Fruit fly (Drosophila melanogaster) whole organism, embryonic: ENCODE measurements around the gene CG5639.
A peak's percentile ranks its signal among the peaks of the same experiment; 100 is the strongest.

ENCODE experiments used
- Atf6 ChIP-seq: fragments of 200-800 bp; sonication (Bioruptor generic); IDR thresholded peaks from 2 replicates; pipeline ENCODE4 v1.3.6; 2022; ENCODE audit warnings: missing biosample characterization, missing genetic modification characterization
- Bgb ChIP-seq: fragments of 200-800 bp; sonication (Bioruptor generic); IDR thresholded peaks from 2 replicates; pipeline ENCODE4 v1.3.6; 2022; ENCODE audit warnings: missing biosample characterization, missing genetic modification characterization; ENCODE audit not compliant: partially characterized antibody
- Bteb2 ChIP-seq: fragments of 200-800 bp; sonication (Bioruptor generic); optimal IDR thresholded peaks from 2 replicates; lab custom pipeline; 2016; ENCODE audit warnings: missing biosample characterization, missing genetic modification characterization
- CG10366 ChIP-seq: fragments of 200-800 bp; sonication (Bioruptor generic); IDR thresholded peaks from 2 replicates; pipeline ENCODE4 v1.3.6; 2022; ENCODE audit warnings: missing biosample characterization, missing genetic modification characterization
- CG10543 ChIP-seq: fragments of 200-800 bp; sonication (Bioruptor generic); optimal IDR thresholded peaks from 3 replicates; lab custom pipeline; 2017; ENCODE audit warnings: missing biosample characterization, mild to moderate bottlenecking, missing genetic modification characterization, moderate library complexity
- CG10959 ChIP-seq: fragments of 200-800 bp; sonication (Bioruptor generic); IDR thresholded peaks from 2 replicates; pipeline ENCODE4 v1.3.6; 2022; ENCODE audit warnings: missing biosample characterization, missing genetic modification characterization
- CG11504 ChIP-seq: fragments of 200-800 bp; sonication (Bioruptor generic); optimal IDR thresholded peaks from 3 replicates; lab custom pipeline; 2019; ENCODE audit warnings: missing biosample characterization, mild to moderate bottlenecking, missing genetic modification characterization, moderate library complexity
- CG12769 ChIP-seq: fragments of 200-800 bp; sonication (Bioruptor generic); optimal IDR thresholded peaks from 2 replicates; lab custom pipeline; 2019; ENCODE audit warnings: missing biosample characterization, mild to moderate bottlenecking, missing genetic modification characterization, moderate library complexity
- CG16815 ChIP-seq: fragments of 200-800 bp; sonication (Bioruptor generic); optimal IDR thresholded peaks from 3 replicates; lab custom pipeline; 2017; ENCODE audit warnings: missing biosample characterization, mild to moderate bottlenecking, missing genetic modification characterization
- CG17385 ChIP-seq: fragments of 200-800 bp; sonication (Bioruptor generic); optimal IDR thresholded peaks from 3 replicates; lab custom pipeline; 2018; ENCODE audit warnings: missing biosample characterization, mild to moderate bottlenecking, missing genetic modification characterization
- CG32767 ChIP-seq: fragments of 200-800 bp; sonication (Bioruptor generic); IDR thresholded peaks from 2 replicates; pipeline ENCODE4 v1.3.6; 2022; ENCODE audit warnings: missing biosample characterization, missing genetic modification characterization
- CG33213 ChIP-seq: fragments of 200-800 bp; sonication (Bioruptor generic); optimal IDR thresholded peaks from 3 replicates; lab custom pipeline; 2016; ENCODE audit warnings: missing biosample characterization, missing genetic modification characterization
- CG3726 ChIP-seq: fragments of 200-800 bp; sonication (Bioruptor generic); IDR thresholded peaks from 3 replicates; pipeline ENCODE4, ENCODE4 v1.3.6; 2022; ENCODE audit warnings: missing biosample characterization, missing genetic modification characterization
- CG42726 ChIP-seq: fragments of 200-800 bp; sonication (Bioruptor generic); IDR thresholded peaks from 2 replicates; pipeline ENCODE4 v1.3.6; 2022; ENCODE audit warnings: missing biosample characterization, missing genetic modification characterization; ENCODE audit not compliant: partially characterized antibody
- CG4282 ChIP-seq: fragments of 200-800 bp; sonication (Bioruptor generic); optimal IDR thresholded peaks from 2 replicates; lab custom pipeline; 2016; ENCODE audit warnings: missing biosample characterization, missing genetic modification characterization
- CG6813 ChIP-seq: fragments of 200-800 bp; sonication (Bioruptor generic); optimal IDR thresholded peaks from 2 replicates; lab custom pipeline; 2017; ENCODE audit warnings: missing biosample characterization, missing genetic modification characterization, mild to moderate bottlenecking, moderate library complexity, missing genetic modification reagents
- CG8924 ChIP-seq: fragments of 200-800 bp; optimal IDR thresholded peaks from 3 replicates; lab custom pipeline; 2019; ENCODE audit warnings: missing biosample characterization, mild to moderate bottlenecking, missing genetic modification characterization, moderate library complexity
- CG9437 ChIP-seq: fragments of 200-800 bp; sonication (Bioruptor generic); optimal IDR thresholded peaks from 2 replicates; lab custom pipeline; 2018; ENCODE audit warnings: missing biosample characterization, mild to moderate bottlenecking, missing genetic modification characterization
- CoRest ChIP-seq: fragments of 200-800 bp; sonication (Bioruptor generic); optimal IDR thresholded peaks from 3 replicates; lab custom pipeline; 2018; ENCODE audit warnings: missing biosample characterization, mild to moderate bottlenecking, missing genetic modification characterization, moderate library complexity
- CrebB ChIP-seq: fragments of 200-800 bp; sonication (Bioruptor generic); optimal IDR thresholded peaks from 3 replicates; lab custom pipeline; 2018; ENCODE audit warnings: missing biosample characterization, mild to moderate bottlenecking, missing genetic modification characterization
- Deaf1 ChIP-seq: fragments of 200-800 bp; optimal IDR thresholded peaks from 3 replicates; lab custom pipeline; 2019; ENCODE audit warnings: missing biosample characterization, mild to moderate bottlenecking, missing genetic modification characterization, moderate library complexity
- Dll ChIP-seq: fragments of 200-800 bp; sonication (Bioruptor generic); IDR thresholded peaks from 4 replicates; pipeline ENCODE4 v1.3.6; 2022; ENCODE audit warnings: missing biosample characterization, missing genetic modification characterization; ENCODE audit not compliant: partially characterized antibody
- Dref ChIP-seq: fragments of 200-800 bp; sonication (Bioruptor generic); IDR thresholded peaks from 2 replicates; pipeline ENCODE4 v1.3.6; 2022; ENCODE audit warnings: missing biosample characterization, missing genetic modification characterization
- Ets65A ChIP-seq: fragments of 200-800 bp; sonication (Bioruptor generic); peaks from one replicate; lab custom pipeline; 2016; ENCODE audit warnings: missing biosample characterization, missing genetic modification characterization
- Med ChIP-seq: fragments of 200-800 bp; sonication (Bioruptor generic); peaks from one replicate; lab custom pipeline; 2016; ENCODE audit warnings: missing biosample characterization, missing genetic modification characterization, mild to moderate bottlenecking, inconsistent platforms, moderate library complexity
- NfI ChIP-seq: fragments of 200-800 bp; sonication (Bioruptor generic); optimal IDR thresholded peaks from 3 replicates; lab custom pipeline; 2018; ENCODE audit warnings: missing biosample characterization, mild to moderate bottlenecking, missing genetic modification characterization, moderate library complexity
- Pdp1 ChIP-seq, 2 experiments: fragments of 200-800 bp; sonication (Bioruptor generic); optimal IDR thresholded peaks; 3 replicates each; lab custom pipeline; 2016; ENCODE audit warnings: missing biosample characterization in 2 of 2, missing genetic modification characterization in 2 of 2, mild to moderate bottlenecking in 1 of 2, moderate library complexity in 1 of 2
- Rfx ChIP-seq: fragments of 200-800 bp; sonication (Bioruptor generic); IDR thresholded peaks from 2 replicates; pipeline ENCODE4 v1.3.6; 2022; ENCODE audit warnings: missing biosample characterization, missing genetic modification characterization
- ap ChIP-seq: fragments of 200-800 bp; sonication (Bioruptor generic); IDR thresholded peaks from 2 replicates; pipeline ENCODE4 v1.3.6; 2022; ENCODE audit warnings: missing biosample characterization, missing genetic modification characterization
- bsh ChIP-seq, 2 experiments: fragments of 200-800 bp; sonication (Bioruptor generic); optimal IDR thresholded peaks; 2 replicates each; lab custom pipeline; 2017 to 2018; ENCODE audit warnings: mild to moderate bottlenecking in 2 of 2, missing biosample characterization in 2 of 2, missing genetic modification characterization in 2 of 2, moderate library complexity in 1 of 2
- ci ChIP-seq: fragments of 200-800 bp; sonication (Bioruptor generic); IDR thresholded peaks from 3 replicates; pipeline ENCODE4 v1.3.6; 2022; ENCODE audit warnings: missing biosample characterization, missing genetic modification characterization
- corto ChIP-seq: fragments of 200-800 bp; sonication (Bioruptor generic); optimal IDR thresholded peaks from 2 replicates; lab custom pipeline; 2016; ENCODE audit warnings: missing biosample characterization, mild to moderate bottlenecking, missing genetic modification characterization, moderate library complexity
- dimm ChIP-seq: fragments of 200-800 bp; sonication (Bioruptor generic); IDR thresholded peaks from 2 replicates; pipeline ENCODE4 v1.3.6; 2022; ENCODE audit warnings: missing biosample characterization, missing genetic modification characterization
- en ChIP-seq: fragments of 200-800 bp; sonication (Bioruptor generic); optimal IDR thresholded peaks from 2 replicates; lab custom pipeline; 2016; ENCODE audit warnings: missing biosample characterization, missing genetic modification characterization
- gsb ChIP-seq: fragments of 200-800 bp; sonication (Bioruptor generic); IDR thresholded peaks from 2 replicates; pipeline ENCODE4 v1.3.6; 2022; ENCODE audit warnings: missing biosample characterization, missing genetic modification characterization
- jigr1 ChIP-seq: fragments of 200-800 bp; sonication (Bioruptor generic); IDR thresholded peaks from 3 replicates; pipeline ENCODE4 v1.3.6; 2022; ENCODE audit warnings: missing biosample characterization, missing genetic modification characterization
- kni ChIP-seq: fragments of 200-800 bp; sonication (Bioruptor generic); optimal IDR thresholded peaks from 3 replicates; lab custom pipeline; 2017; ENCODE audit warnings: mild to moderate bottlenecking, missing biosample characterization, missing genetic modification reagents, missing genetic modification characterization
- lab ChIP-seq: fragments of 200-800 bp; sonication (Bioruptor generic); optimal IDR thresholded peaks from 3 replicates; lab custom pipeline; 2017; ENCODE audit warnings: missing biosample characterization, missing genetic modification characterization, mild to moderate bottlenecking, moderate library complexity, missing genetic modification reagents
- pan ChIP-seq, 4 experiments: fragments of >200 bp in 3 of 4; fragments of 200-800 bp in 1 of 4; sonication (Bioruptor generic) in 1 of 4; optimal IDR thresholded peaks in 3 of 4; IDR thresholded peaks in 1 of 4; 2 replicates each; pipeline versions ENCODE4 v1.3.6 to Lab custom; 2017 to 2022; ENCODE audit warnings: missing biosample characterization in 2 of 4, missing genetic modification characterization in 2 of 4, mixed read lengths in 1 of 4
- pho ChIP-seq: fragments of 200-800 bp; sonication (Bioruptor generic); optimal IDR thresholded peaks from 2 replicates; lab custom pipeline; 2016; ENCODE audit warnings: missing biosample characterization, missing genetic modification characterization
- prd ChIP-seq, 3 experiments: fragments of >200 bp in 2 of 3; fragments of 200-800 bp in 1 of 3; sonication (Bioruptor generic) in 1 of 3; optimal IDR thresholded peaks in 2 of 3; IDR thresholded peaks in 1 of 3; 2 replicates in 2 of 3; 3 replicates in 1 of 3; pipeline versions ENCODE4 v1.3.6 to Lab custom; 2017 to 2022; ENCODE audit warnings: missing biosample characterization in 1 of 3, missing genetic modification characterization in 1 of 3
- ro ChIP-seq: fragments of 200-800 bp; sonication (Bioruptor generic); IDR thresholded peaks from 2 replicates; pipeline ENCODE4 v1.3.6; 2022; ENCODE audit warnings: missing biosample characterization, missing genetic modification characterization
- run ChIP-seq: fragments of 200-800 bp; sonication (Bioruptor generic); optimal IDR thresholded peaks from 3 replicates; lab custom pipeline; 2018; ENCODE audit warnings: missing biosample characterization, mild to moderate bottlenecking, missing genetic modification characterization
- sim ChIP-seq: fragments of 200-800 bp; sonication (Bioruptor generic); IDR thresholded peaks from 2 replicates; pipeline ENCODE4 v1.3.6; 2022; ENCODE audit warnings: missing biosample characterization, missing genetic modification characterization
- slp2 ChIP-seq: fragments of 200-800 bp; sonication (Bioruptor generic); optimal IDR thresholded peaks from 2 replicates; lab custom pipeline; 2016; ENCODE audit warnings: missing biosample characterization, missing genetic modification characterization
- stc ChIP-seq: fragments of 200-800 bp; sonication (Bioruptor generic); IDR thresholded peaks from 2 replicates; pipeline ENCODE4 v1.3.6; 2022; ENCODE audit warnings: missing biosample characterization, missing genetic modification characterization
- zf30C ChIP-seq: fragments of 200-800 bp; sonication (Bioruptor generic); optimal IDR thresholded peaks from 3 replicates; lab custom pipeline; 2018; ENCODE audit warnings: missing biosample characterization, mild to moderate bottlenecking, missing genetic modification characterization

CG5639 gene

DNA sequence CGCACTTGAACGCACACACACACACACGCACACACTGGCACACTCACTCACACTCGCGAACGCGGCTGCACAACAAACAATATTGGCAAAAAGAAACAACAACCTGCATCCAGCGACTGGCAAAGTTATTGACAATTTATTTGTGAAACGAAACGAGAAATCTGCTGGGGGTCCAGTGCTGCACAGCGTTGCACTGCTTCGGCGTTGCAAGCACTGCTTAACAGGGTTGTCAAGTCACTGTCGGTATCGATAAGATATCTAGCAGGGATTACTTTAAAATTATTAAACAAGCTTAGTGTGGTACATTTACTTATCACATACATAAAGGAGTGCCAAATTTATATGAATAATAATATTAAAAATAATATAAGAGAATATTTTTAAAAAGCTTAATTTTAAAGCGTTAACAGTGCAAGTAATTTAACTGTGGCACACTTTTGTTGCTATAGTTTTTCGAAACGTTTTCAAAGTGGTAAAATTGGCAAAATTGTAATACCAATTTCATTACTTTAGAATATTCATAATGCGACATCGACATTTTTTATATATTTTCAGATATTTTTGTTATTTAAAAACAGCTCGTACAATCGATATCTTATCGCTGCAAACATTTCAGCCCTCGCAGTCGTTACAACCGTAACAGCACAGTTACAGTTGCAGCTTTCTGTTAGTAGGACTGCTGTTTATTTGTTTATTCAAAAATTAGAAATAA is 11.4 kb upstream of the CG5639 start, which contains the start of the genes dsd and Tusp (continued):
- TF ChIP-seq Rfx (GFP tag; lab: Robert Waterston, UW): peak; percentile 90
- TF ChIP-seq Bgb (GFP tag; lab: Robert Waterston, UW): peak; percentile 62
- TF ChIP-seq dimm: no peak
- TF ChIP-seq CG6813 (GFP tag; lab: Kevin White, UChicago): peak; percentile 46
- peak; percentile 30 for TF ChIP-seq Bteb2
- TF ChIP-seq CG11504: peak; percentile 71
- peak; percentile 8; the same call in 1 of the 2 replicates for TF ChIP-seq ro
- peak; percentile 67; the same call in 3 of the 4 replicates for TF ChIP-seq Dll (GFP tag; lab: Robert Waterston, UW)
- no peak for TF ChIP-seq run
- 0 out of 2 replicates have a peak, but pooled peaks have one; percentile 35 for TF ChIP-seq CG10959 (GFP tag; lab: Robert Waterston, UW)
- peak; percentile 73 for TF ChIP-seq pho (GFP tag; lab: Kevin White, UChicago)
- TF ChIP-seq CG10543 (GFP tag; lab: Kevin White, UChicago): peak; percentile 79
- peak; percentile 97 for TF ChIP-seq Med (GFP tag; lab: Kevin White, UChicago)
- peak; percentile 81 for TF ChIP-seq NfI (GFP tag; lab: Kevin White, UChicago)
- TF ChIP-seq ci (GFP tag; lab: Robert Waterston, UW): peak; percentile 81
- TF ChIP-seq Pdp1 (GFP tag; optimal IDR thresholded peaks at IDR 0.05; lab: Kevin White, UChicago): peak; percentile 58 to 77
- peak; percentile 64 for TF ChIP-seq CG8924
- TF ChIP-seq prd (optimal IDR thresholded peaks at IDR 0.05; lab: Kevin White, UChicago): no peak
- TF ChIP-seq prd (GFP tag; IDR thresholded peaks at IDR 0.05; lab: Robert Waterston, UW): peak; percentile 72
- TF ChIP-seq corto: no peak
- peak; percentile 46; the same call in 1 of the 2 replicates for TF ChIP-seq gsb
- no peak for TF ChIP-seq kni (GFP tag; lab: Kevin White, UChicago)
- no peak for TF ChIP-seq jigr1 (GFP tag; lab: Robert Waterston, UW)
- TF ChIP-seq CG3726 (GFP tag; lab: Robert Waterston, UW): peak; percentile 75; the same call in 1 of the 3 replicates
- 0 out of 2 replicates have a peak, but pooled peaks have one; percentile 36 for TF ChIP-seq ap (GFP tag; lab: Robert Waterston, UW)
- peak; percentile 14 to 57 for TF ChIP-seq bsh (GFP tag; optimal IDR thresholded peaks at IDR 0.05; lab: Kevin White, UChicago)
- TF ChIP-seq en: no peak
- peak; percentile 56; the same call in 1 of the 2 replicates for TF ChIP-seq stc (GFP tag; lab: Robert Waterston, UW)
- peak; percentile 35 for TF ChIP-seq slp2
- TF ChIP-seq CG32767 (GFP tag; lab: Robert Waterston, UW): peak; percentile 51; the same call in 1 of the 2 replicates
- peak; percentile 75 for TF ChIP-seq CoRest (tag; lab: Kevin White, UChicago)
- TF ChIP-seq pan (optimal IDR thresholded peaks at IDR 0.05; lab: Kevin White, UChicago): no peak
- TF ChIP-seq pan (GFP tag; optimal IDR thresholded peaks at IDR 0.05 in 1 of 2, IDR thresholded peaks at IDR 0.05 in 1 of 2): peak in 1 of 2 experiments; percentile 72
- peak; percentile 68 for TF ChIP-seq CG10366 (GFP tag; lab: Robert Waterston, UW)
- no peak for TF ChIP-seq sim (GFP tag; lab: Robert Waterston, UW)
- TF ChIP-seq Dref (GFP tag; lab: Robert Waterston, UW): peak; percentile 65
- TF ChIP-seq Ets65A: peak; percentile 98
- no peak for TF ChIP-seq Deaf1 (tag; lab: Kevin White, UChicago)
- TF ChIP-seq CG33213 (GFP tag; lab: Kevin White, UChicago): peak; percentile 64
- TF ChIP-seq CG42726: 0 out of 2 replicates have a peak, but pooled peaks have one; percentile 58
- TF ChIP-seq CG16815 (GFP tag; lab: Kevin White, UChicago): peak; percentile 61
- peak; percentile 52 for TF ChIP-seq CG17385 (GFP tag; lab: Kevin White, UChicago)
- TF ChIP-seq zf30C (GFP tag; lab: Kevin White, UChicago): no peak
- TF ChIP-seq CG9437: peak; percentile 55
- TF ChIP-seq CG4282 (GFP tag; lab: Kevin White, UChicago): peak; percentile 57
- TF ChIP-seq CG12769: peak; percentile 57
- peak; percentile 84 for TF ChIP-seq lab
- peak; percentile 68 for TF ChIP-seq Atf6 (GFP tag; lab: Robert Waterston, UW)
- TF ChIP-seq CrebB (tag; lab: Kevin White, UChicago): peak; percentile 54
